Fruit fly (Drosophila melanogaster): ENCODE data around the gene santa-maria.

santa-maria gene

dm6 chr2L:7442929-7443328, 8.1 kb downstream of the santa-maria start (continued):
- no peak for TF ChIP-seq tll (GFP tag; optimal IDR thresholded peaks at IDR 0.05)
- TF ChIP-seq Sin3A (optimal IDR thresholded peaks at IDR 0.05), result no peak
- no peak for TF ChIP-seq tx (GFP tag; optimal IDR thresholded peaks at IDR 0.05)
- TF ChIP-seq Lpt (GFP tag; optimal IDR thresholded peaks at IDR 0.05), result no peak
- TF ChIP-seq mirr (GFP tag; optimal IDR thresholded peaks at IDR 0.05), result no peak
- TF ChIP-seq ssp (GFP tag; IDR thresholded peaks at IDR 0.05), result no peak
- no peak for TF ChIP-seq Ets97D (GFP tag; optimal IDR thresholded peaks at IDR 0.05)
- no peak for TF ChIP-seq zen (tag; optimal IDR thresholded peaks at IDR 0.05)
- no peak for TF ChIP-seq kni (GFP tag; optimal IDR thresholded peaks at IDR 0.05)
- no peak for TF ChIP-seq CG4328 (GFP tag; optimal IDR thresholded peaks at IDR 0.05)
- no peak for TF ChIP-seq ttk (GFP tag; IDR thresholded peaks at IDR 0.05)
- no peak for TF ChIP-seq fd64A (GFP tag; optimal IDR thresholded peaks at IDR 0.05)
- no peak for TF ChIP-seq phol (tag; optimal IDR thresholded peaks at IDR 0.05)
- no peak for TF ChIP-seq Dfd (GFP tag; optimal IDR thresholded peaks at IDR 0.05)
- no peak for TF ChIP-seq fd102C (GFP tag; optimal IDR thresholded peaks at IDR 0.05)
- peak; percentile 51 for TF ChIP-seq CG7839 (tag; optimal IDR thresholded peaks at IDR 0.05)
- no peak for TF ChIP-seq CG11696 (GFP tag; IDR thresholded peaks at IDR 0.05)
- no peak for TF ChIP-seq Stat92E (GFP tag; optimal IDR thresholded peaks at IDR 0.05)
- TF ChIP-seq ranshi (GFP tag; IDR thresholded peaks at IDR 0.05), result peak; percentile 21; the same call in 1 of the 2 replicates
- TF ChIP-seq lmd (GFP tag; IDR thresholded peaks at IDR 0.05), result peak; percentile 60; the same call in 1 of the 2 replicates
- TF ChIP-seq CG12071 (GFP tag; optimal IDR thresholded peaks at IDR 0.05), result no peak
- no peak for TF ChIP-seq slou (GFP tag; optimal IDR thresholded peaks at IDR 0.05)
- no peak for TF ChIP-seq CG8944 (GFP tag; optimal IDR thresholded peaks at IDR 0.05)
- no peak for TF ChIP-seq CG15601 (tag; optimal IDR thresholded peaks at IDR 0.05)
- no peak for TF ChIP-seq MBD-R2 (GFP tag; IDR thresholded peaks at IDR 0.05)
- TF ChIP-seq CG7357 (GFP tag; IDR thresholded peaks at IDR 0.05), result no peak
- TF ChIP-seq slp2 (GFP tag; optimal IDR thresholded peaks at IDR 0.05), result no peak
- no peak for TF ChIP-seq CG8924 (tag; optimal IDR thresholded peaks at IDR 0.05)
- TF ChIP-seq Mrtf (GFP tag; IDR thresholded peaks at IDR 0.05), result no peak
- peak; percentile 30 for TF ChIP-seq unpg (GFP tag; optimal IDR thresholded peaks at IDR 0.05)
- TF ChIP-seq CG31441 (GFP tag; IDR thresholded peaks at IDR 0.05), result no peak
- TF ChIP-seq Gsc (GFP tag; IDR thresholded peaks at IDR 0.05), result no peak
- no peak for TF ChIP-seq CG13894 (tag; optimal IDR thresholded peaks at IDR 0.05)
- TF ChIP-seq nerfin-1 (tag; optimal IDR thresholded peaks at IDR 0.05), result no peak
- no peak for TF ChIP-seq CG1602 (GFP tag; optimal IDR thresholded peaks at IDR 0.05)
- TF ChIP-seq sens-2 (GFP tag; IDR thresholded peaks at IDR 0.05), result no peak
- TF ChIP-seq CG11456 (GFP tag; IDR thresholded peaks at IDR 0.05), result peak; percentile 67
- TF ChIP-seq CG1647 (GFP tag; optimal IDR thresholded peaks at IDR 0.05), result no peak
- no peak for TF ChIP-seq Hr78 (GFP tag; optimal IDR thresholded peaks at IDR 0.05)
- TF ChIP-seq bbx (GFP tag; IDR thresholded peaks at IDR 0.05; ENCODE audit: partially characterized antibody), result no peak
- TF ChIP-seq CG31365 (tag; optimal IDR thresholded peaks at IDR 0.05), result no peak
- no peak for TF ChIP-seq CG15479 (GFP tag; optimal IDR thresholded peaks at IDR 0.05)
- TF ChIP-seq CG9727 (GFP tag; optimal IDR thresholded peaks at IDR 0.05), result peak; percentile 3
- TF ChIP-seq CG8478 (optimal IDR thresholded peaks at IDR 0.05), result no peak
- TF ChIP-seq CG2875 (GFP tag; optimal IDR thresholded peaks at IDR 0.05), result no peak
- peak; percentile 28; the same call in 1 of the 2 replicates for TF ChIP-seq H2.0 (GFP tag; IDR thresholded peaks at IDR 0.05)
- TF ChIP-seq CG17385 (GFP tag; optimal IDR thresholded peaks at IDR 0.05), result peak; percentile 27
- no peak for TF ChIP-seq tna (GFP tag; IDR thresholded peaks at IDR 0.05; ENCODE audit: partially characterized antibody)
- no peak for TF ChIP-seq psq (GFP tag; optimal IDR thresholded peaks at IDR 0.05)
- TF ChIP-seq CG6175 (GFP tag; IDR thresholded peaks at IDR 0.05), result no peak
- TF ChIP-seq otp (GFP tag; IDR thresholded peaks at IDR 0.05), result no peak
- no peak for TF ChIP-seq CG11560 (tag; IDR thresholded peaks at IDR 0.05)
